Worm (Caenorhabditis elegans): Measurements from ENCODE around the gene Y53F4A.2.

Gene Y53F4A.2

ce11 chrII:14844253-14844652 is 32.7 kb downstream of the Y53F4A.2 start:
- TF ChIP-seq nhr-237 (tag; optimal IDR thresholded peaks at IDR 0.05) (no peak), sma-3 (GFP tag; optimal IDR thresholded peaks at IDR 0.05) (peak; percentile 14), nhr-21 (tag; optimal IDR thresholded peaks at IDR 0.05) (peak; percentile 47)

ce11 chrII:14843016-14843415 is 33.9 kb downstream of the Y53F4A.2 start, which contains the start of gene cdh-7:
Gene cdh-7, plus strand, starts transcription at chrII:14843229.
- TF ChIP-seq zag-1 (tag; optimal IDR thresholded peaks at IDR 0.05) = no peak
- TF ChIP-seq nhr-25 (tag; optimal IDR thresholded peaks at IDR 0.05) = no peak
- no peak for TF ChIP-seq aly-2 (tag; optimal IDR thresholded peaks at IDR 0.05)

ce11 chrII:14841253-14841652 is 35.7 kb downstream of the Y53F4A.2 start:
- TF ChIP-seq sma-9 (GFP tag; optimal IDR thresholded peaks at IDR 0.05) (peak; percentile 16), sma-9 (tag; optimal IDR thresholded peaks at IDR 0.05) (no peak), mdl-1 (tag; optimal IDR thresholded peaks at IDR 0.05) (no peak), ama-1 (optimal IDR thresholded peaks at IDR 0.05) (no peak), alr-1 (tag; optimal IDR thresholded peaks at IDR 0.05) (no peak), ZK546.5 (tag; optimal IDR thresholded peaks at IDR 0.05) (no peak), nhr-129 (tag; optimal IDR thresholded peaks at IDR 0.05) (peak; percentile 39), R02D3.7 (tag; optimal IDR thresholded peaks at IDR 0.05) (no peak), peb-1 (tag; optimal IDR thresholded peaks at IDR 0.05) (no peak), unc-39 (tag; optimal IDR thresholded peaks at IDR 0.05) (no peak), lsy-2 (tag; optimal IDR thresholded peaks at IDR 0.05) (peak in 1 of 2 experiments; percentile 81), nhr-77 (tag; optimal IDR thresholded peaks at IDR 0.05) (no peak), ztf-11 (tag; optimal IDR thresholded peaks at IDR 0.05) (no peak), mab-5 (tag; optimal IDR thresholded peaks at IDR 0.05) (no peak), nhr-10 (tag; optimal IDR thresholded peaks at IDR 0.05) (no peak), gmeb-1 (tag; optimal IDR thresholded peaks at IDR 0.05) (no peak), unc-62 (GFP tag; optimal IDR thresholded peaks at IDR 0.05) (no peak), lin-39 (tag; optimal IDR thresholded peaks at IDR 0.05) (no peak), zag-1 (tag; optimal IDR thresholded peaks at IDR 0.05) (no peak)

DNA sequence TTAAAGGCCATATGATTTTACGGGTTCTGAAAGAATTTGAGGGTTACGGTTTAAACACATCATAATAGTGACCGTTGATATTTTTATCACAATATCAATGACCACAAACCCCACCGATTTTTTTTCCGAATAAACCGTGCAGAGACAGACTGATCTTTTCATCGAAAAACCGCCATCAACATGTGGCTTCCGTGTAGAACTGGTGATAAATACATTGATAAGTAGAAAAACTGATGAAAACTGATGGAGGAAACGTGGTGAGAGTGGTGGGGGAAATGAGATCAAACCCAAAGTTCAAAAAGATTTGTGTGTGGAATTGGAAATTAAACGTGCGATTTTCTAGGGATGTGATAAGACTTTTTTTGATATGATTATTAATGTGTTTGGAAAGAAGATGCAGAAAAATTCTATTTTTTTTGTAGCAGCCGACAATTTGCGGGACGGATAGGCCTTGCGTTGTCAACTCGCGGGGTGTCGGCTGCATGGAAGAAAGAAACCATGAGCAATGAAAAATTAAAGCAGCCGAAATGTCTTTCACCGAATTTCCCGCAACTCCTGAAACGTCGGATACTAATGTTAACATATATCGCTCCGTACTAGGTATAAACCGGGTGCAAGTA is 38.2 kb downstream of the Y53F4A.2 start:
- TF ChIP-seq elt-1 (tag; optimal IDR thresholded peaks at IDR 0.05) = no peak
- TF ChIP-seq ceh-82 (tag; optimal IDR thresholded peaks at IDR 0.05) = no peak
- no peak for TF ChIP-seq ama-1 (optimal IDR thresholded peaks at IDR 0.05)
- TF ChIP-seq elt-3 (tag; optimal IDR thresholded peaks at IDR 0.05) = no peak
- TF ChIP-seq nhr-129 (tag; optimal IDR thresholded peaks at IDR 0.05) = no peak
- TF ChIP-seq mbf-1 (tag; optimal IDR thresholded peaks at IDR 0.05) = no peak
- TF ChIP-seq nhr-77 (tag; optimal IDR thresholded peaks at IDR 0.05) = no peak
- peak; percentile 51 for TF ChIP-seq snpc-4 (tag; optimal IDR thresholded peaks at IDR 0.05)
- TF ChIP-seq sma-9 (GFP tag; optimal IDR thresholded peaks at IDR 0.05) = peak; percentile 80
- no peak for TF ChIP-seq sma-9 (tag; optimal IDR thresholded peaks at IDR 0.05)
- TF ChIP-seq fos-1 (tag; optimal IDR thresholded peaks at IDR 0.05) = peak; percentile 39
- TF ChIP-seq C34F6.9 (tag; optimal IDR thresholded peaks at IDR 0.05) = no peak
- no peak for TF ChIP-seq mdl-1 (tag; optimal IDR thresholded peaks at IDR 0.05)
- TF ChIP-seq nhr-237 (tag; optimal IDR thresholded peaks at IDR 0.05) = no peak
- no peak for TF ChIP-seq ztf-4 (tag; optimal IDR thresholded peaks at IDR 0.05)
- no peak for TF ChIP-seq blmp-1 (tag; optimal IDR thresholded peaks at IDR 0.05; ENCODE audit: insufficient read depth)
- no peak for TF ChIP-seq nhr-10 (tag; optimal IDR thresholded peaks at IDR 0.05)
- no peak for TF ChIP-seq nhr-11 (tag; optimal IDR thresholded peaks at IDR 0.05)
- TF ChIP-seq nhr-21 (tag; optimal IDR thresholded peaks at IDR 0.05) = peak; percentile 72
- TF ChIP-seq dmd-4 (tag; optimal IDR thresholded peaks at IDR 0.05) = no peak
- TF ChIP-seq unc-55 (GFP tag; optimal IDR thresholded peaks at IDR 0.05) = no peak
- TF ChIP-seq aly-2 (tag; optimal IDR thresholded peaks at IDR 0.05) = no peak
- TF ChIP-seq nhr-25 (tag; optimal IDR thresholded peaks at IDR 0.05) = peak; percentile 33
- no peak for TF ChIP-seq zag-1 (tag; optimal IDR thresholded peaks at IDR 0.05)
- no peak for TF ChIP-seq alr-1 (tag; optimal IDR thresholded peaks at IDR 0.05)
- TF ChIP-seq lin-13 (GFP tag; optimal IDR thresholded peaks at IDR 0.05) = no peak
- TF ChIP-seq sem-4 (tag; optimal IDR thresholded peaks at IDR 0.05) = no peak
- TF ChIP-seq nhr-6 (tag; optimal IDR thresholded peaks at IDR 0.05) = no peak
- no peak for TF ChIP-seq nhr-12 (tag; optimal IDR thresholded peaks at IDR 0.05)
- no peak for TF ChIP-seq unc-39 (tag; optimal IDR thresholded peaks at IDR 0.05)
- TF ChIP-seq Y55F3AM.14 (GFP tag; optimal IDR thresholded peaks at IDR 0.05) = no peak
- no peak for TF ChIP-seq peb-1 (tag; optimal IDR thresholded peaks at IDR 0.05)
- TF ChIP-seq crh-2 (tag; optimal IDR thresholded peaks at IDR 0.05) = no peak
- no peak for TF ChIP-seq mab-5 (tag; optimal IDR thresholded peaks at IDR 0.05)
- TF ChIP-seq lin-11 (tag; optimal IDR thresholded peaks at IDR 0.05) = no peak
- no peak for TF ChIP-seq egl-27 (tag; optimal IDR thresholded peaks at IDR 0.05)
- peak; percentile 16 for TF ChIP-seq sma-3 (GFP tag; optimal IDR thresholded peaks at IDR 0.05)
- no peak for TF ChIP-seq unc-62 (GFP tag; optimal IDR thresholded peaks at IDR 0.05)
- no peak for TF ChIP-seq R02D3.7 (tag; optimal IDR thresholded peaks at IDR 0.05)
- no peak for TF ChIP-seq ceh-16 (tag; optimal IDR thresholded peaks at IDR 0.05)
- no peak for TF ChIP-seq skn-1 (tag; optimal IDR thresholded peaks at IDR 0.05)

All from whole organism, L2 larva.